Worm (Caenorhabditis elegans): ENCODE measurements around the gene msrp-5.
"Not testable (repeated sequence)": the region's sequence is repeated elsewhere in the genome, so short reads cannot be mapped to it uniquely, and the experiment has no call there.

ce11 chrII:2639401-2640088 is 22.8 kb downstream of the msrp-5 start, which contains the start of gene F22E5.8:
- TF ChIP-seq D2030.7 (GFP tag; IDR thresholded peaks at IDR 0.05); snpc-4 (GFP tag; optimal IDR thresholded peaks at IDR 0.05); snpc-4 (tag; optimal IDR thresholded peaks at IDR 0.05); him-1 (tag; optimal IDR thresholded peaks at IDR 0.05); attf-3 (GFP tag; conservative IDR thresholded peaks at IDR 0.05); pha-4 (tag; optimal IDR thresholded peaks at IDR 0.05); dpl-1 (GFP tag; optimal IDR thresholded peaks at IDR 0.05): not testable (repeated sequence)
